Worm (Caenorhabditis elegans) whole organism, mixed stage, embryonic: ENCODE data around the gene srg-50.

Experiments
- ceh-43 ChIP-seq: fragments of 200-800 bp; sonication (Bioruptor generic); optimal IDR thresholded peaks from 2 replicates; lab custom pipeline; 2018; ENCODE audit warnings: mild to moderate bottlenecking, missing genetic modification characterization, moderate library complexity, missing compliant biosample characterization
- mls-2 ChIP-seq: sonication (generic microtip); optimal IDR thresholded peaks from 2 replicates; lab custom pipeline; 2016; ENCODE audit warnings: mild to moderate bottlenecking, missing genetic modification characterization, moderate library complexity, missing compliant biosample characterization

- no peak for TF ChIP-seq ceh-43 (GFP tag; lab: Kevin White, UChicago)
- TF ChIP-seq mls-2 (tag; lab: Kevin White, UChicago) = no peak
Measured at ce11 chrIV:7096097-7096496, 21.1 kb upstream of the srg-50 start.
